Fruit fly (Drosophila melanogaster): ENCODE data around the gene CG32204.

CG32204 gene

DNA sequence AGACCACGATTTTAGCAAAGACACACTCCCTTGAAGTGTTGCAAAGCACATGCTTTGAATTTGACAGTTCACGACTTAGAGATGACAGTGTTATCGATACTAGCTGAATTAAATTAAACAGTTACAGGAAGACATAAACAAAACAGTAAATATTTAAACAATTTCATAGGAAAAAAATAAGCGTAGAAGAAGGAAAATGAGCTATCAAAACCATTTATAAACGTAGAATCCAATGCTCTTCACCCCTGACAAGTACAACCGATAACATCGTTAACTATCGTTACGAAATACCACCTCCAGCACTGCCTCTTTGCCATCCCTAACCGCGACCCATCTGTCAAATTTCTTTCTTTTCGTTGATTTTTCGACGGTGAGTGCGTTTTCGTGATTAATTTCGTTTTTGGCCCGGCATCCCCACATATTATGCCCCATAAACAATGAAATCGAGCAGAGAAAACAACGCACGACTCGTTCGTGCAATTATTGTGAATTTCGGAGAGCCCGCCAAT is 47.0 kb downstream of the CG32204 start, which contains the start of gene RpL26:
Gene RpL26, plus strand, starts transcription at position 106 of the 509 bp plus-strand sequence.
- TF ChIP-seq usp (GFP tag; optimal IDR thresholded peaks at IDR 0.05) (no peak), Dll (optimal IDR thresholded peaks at IDR 0.05) (no peak), psq (optimal IDR thresholded peaks at IDR 0.05) (no peak), pan (optimal IDR thresholded peaks at IDR 0.05) (no peak), CG8478 (optimal IDR thresholded peaks at IDR 0.05) (no peak), EcR (GFP tag; optimal IDR thresholded peaks at IDR 0.05) (no peak)

DNA sequence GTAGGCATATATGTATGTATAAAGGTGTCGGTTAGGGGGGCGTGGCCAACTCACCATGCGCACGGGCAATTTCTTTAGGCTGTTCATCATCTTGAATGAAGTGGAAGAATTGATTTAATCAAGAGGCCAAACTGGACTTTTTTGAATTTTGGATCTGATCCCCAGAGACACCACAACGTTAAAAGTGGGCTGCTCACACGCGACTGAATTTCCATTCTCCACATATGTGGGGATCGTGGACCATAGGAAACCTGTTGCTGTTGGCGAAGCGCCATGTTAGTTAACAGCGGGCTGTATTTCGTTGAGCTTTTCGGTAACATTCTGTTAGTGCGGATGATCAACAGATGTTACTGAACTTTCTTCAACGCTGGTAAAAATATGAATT is 47.8 kb downstream of the CG32204 start, which contains the start of gene CG3902:
Gene CG3902, minus strand, starts transcription at position 208 of the 385 bp plus-strand sequence.
- TF ChIP-seq psq (optimal IDR thresholded peaks at IDR 0.05) = no peak
- no peak for TF ChIP-seq CG8478 (optimal IDR thresholded peaks at IDR 0.05)
- TF ChIP-seq Dll (optimal IDR thresholded peaks at IDR 0.05) = no peak
- TF ChIP-seq pan (optimal IDR thresholded peaks at IDR 0.05) = no peak
- TF ChIP-seq usp (GFP tag; optimal IDR thresholded peaks at IDR 0.05) = no peak
- no peak for TF ChIP-seq EcR (GFP tag; optimal IDR thresholded peaks at IDR 0.05)

- TF ChIP-seq CG8478 (optimal IDR thresholded peaks at IDR 0.05) (no peak), Dll (optimal IDR thresholded peaks at IDR 0.05) (no peak), pan (optimal IDR thresholded peaks at IDR 0.05) (no peak)
Measured at dm6 chr3L:18897459-18898085, 48.3 kb downstream of the CG32204 start.

dm6 chr3L:18896297-18896863 is 49.5 kb downstream of the CG32204 start:
- TF ChIP-seq usp (GFP tag; optimal IDR thresholded peaks at IDR 0.05) (no peak), Dll (optimal IDR thresholded peaks at IDR 0.05) (no peak), pan (optimal IDR thresholded peaks at IDR 0.05) (no peak), CG8478 (optimal IDR thresholded peaks at IDR 0.05) (no peak), EcR (GFP tag; optimal IDR thresholded peaks at IDR 0.05) (no peak), psq (optimal IDR thresholded peaks at IDR 0.05) (no peak)

- no peak for TF ChIP-seq Dll (optimal IDR thresholded peaks at IDR 0.05)
- TF ChIP-seq psq (optimal IDR thresholded peaks at IDR 0.05) = no peak
- no peak for TF ChIP-seq EcR (GFP tag; optimal IDR thresholded peaks at IDR 0.05)
- no peak for TF ChIP-seq usp (GFP tag; optimal IDR thresholded peaks at IDR 0.05)
- no peak for TF ChIP-seq CG8478 (optimal IDR thresholded peaks at IDR 0.05)
- TF ChIP-seq pan (optimal IDR thresholded peaks at IDR 0.05) = no peak
Measured at dm6 chr3L:18895079-18895478, 50.8 kb downstream of the CG32204 start.

dm6 chr3L:18891986-18892385 is 53.9 kb downstream of the CG32204 start, which contains the start of gene NijB:
Gene NijB, plus strand, starts transcription at chr3L:18892383.
- no peak for TF ChIP-seq psq (optimal IDR thresholded peaks at IDR 0.05)
- no peak for TF ChIP-seq Dll (optimal IDR thresholded peaks at IDR 0.05)
- no peak for TF ChIP-seq CG8478 (optimal IDR thresholded peaks at IDR 0.05)
- TF ChIP-seq pan (optimal IDR thresholded peaks at IDR 0.05) = no peak
- TF ChIP-seq EcR (GFP tag; optimal IDR thresholded peaks at IDR 0.05) = no peak
- no peak for TF ChIP-seq usp (GFP tag; optimal IDR thresholded peaks at IDR 0.05)

DNA sequence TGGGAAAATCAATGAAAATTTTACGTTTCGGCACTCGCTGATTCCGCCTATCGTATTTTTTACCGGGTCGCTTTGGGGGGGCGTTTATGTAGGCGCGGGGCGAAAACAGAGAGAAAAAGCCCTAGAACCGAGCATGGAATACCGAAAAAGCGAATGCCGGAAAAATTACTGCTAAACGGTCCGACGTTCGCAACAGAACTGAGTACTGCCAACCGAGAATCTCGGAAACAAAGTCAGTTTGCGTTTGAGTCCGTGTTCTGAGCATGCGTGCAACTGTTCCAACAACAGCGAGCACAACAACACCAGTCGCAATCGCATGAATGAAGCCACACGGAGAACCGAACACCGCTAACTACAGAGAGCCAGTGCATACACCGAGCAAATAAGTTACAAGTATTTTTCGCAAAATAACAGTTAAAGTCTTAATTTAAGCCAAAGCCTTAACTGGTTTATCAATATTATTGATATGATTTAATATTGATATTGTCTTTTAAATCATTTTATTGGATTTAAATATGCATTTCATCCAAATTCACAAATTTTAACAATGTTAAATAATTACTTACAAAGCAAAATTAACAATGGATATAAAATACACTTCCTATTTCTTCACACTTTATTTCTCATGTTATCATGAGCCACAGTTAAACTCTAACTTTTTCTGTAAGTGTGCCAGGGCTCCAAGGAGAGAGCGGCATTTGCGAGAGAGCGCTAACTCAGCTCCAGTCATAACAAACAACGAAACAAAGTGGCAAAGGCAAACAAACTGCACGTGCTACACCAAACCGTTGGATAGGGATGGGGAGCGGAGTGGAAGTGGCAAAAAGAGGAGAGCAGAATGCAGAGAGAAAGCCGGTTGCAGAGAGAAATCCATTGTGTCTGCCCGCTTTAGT is 55.3 kb downstream of the CG32204 start, which contains the start of gene CG3961:
Gene CG3961, minus strand, starts transcription at position 201 of the 893 bp plus-strand sequence.
- no peak for TF ChIP-seq Dll (optimal IDR thresholded peaks at IDR 0.05)
- TF ChIP-seq CG8478 (optimal IDR thresholded peaks at IDR 0.05) = no peak
- no peak for TF ChIP-seq psq (optimal IDR thresholded peaks at IDR 0.05)
- TF ChIP-seq usp (GFP tag; optimal IDR thresholded peaks at IDR 0.05) = no peak
- no peak for TF ChIP-seq pan (optimal IDR thresholded peaks at IDR 0.05)
- TF ChIP-seq EcR (GFP tag; optimal IDR thresholded peaks at IDR 0.05) = no peak

- TF ChIP-seq psq (optimal IDR thresholded peaks at IDR 0.05) (no peak), EcR (GFP tag; optimal IDR thresholded peaks at IDR 0.05) (no peak), usp (GFP tag; optimal IDR thresholded peaks at IDR 0.05) (no peak), Dll (optimal IDR thresholded peaks at IDR 0.05) (no peak), pan (optimal IDR thresholded peaks at IDR 0.05) (no peak), CG8478 (optimal IDR thresholded peaks at IDR 0.05) (no peak)
Measured at dm6 chr3L:18889222-18889866, 56.5 kb downstream of the CG32204 start.

dm6 chr3L:18881613-18882012 is 64.2 kb downstream of the CG32204 start:
- no peak for TF ChIP-seq CG8478 (optimal IDR thresholded peaks at IDR 0.05)
- TF ChIP-seq usp (GFP tag; optimal IDR thresholded peaks at IDR 0.05) = no peak
- no peak for TF ChIP-seq psq (optimal IDR thresholded peaks at IDR 0.05)
- TF ChIP-seq pan (optimal IDR thresholded peaks at IDR 0.05) = no peak
- TF ChIP-seq EcR (GFP tag; optimal IDR thresholded peaks at IDR 0.05) = no peak
- TF ChIP-seq Dll (optimal IDR thresholded peaks at IDR 0.05) = no peak

- TF ChIP-seq Dll (optimal IDR thresholded peaks at IDR 0.05) (no peak), CG8478 (optimal IDR thresholded peaks at IDR 0.05) (no peak), usp (GFP tag; optimal IDR thresholded peaks at IDR 0.05) (no peak), EcR (GFP tag; optimal IDR thresholded peaks at IDR 0.05) (no peak), psq (optimal IDR thresholded peaks at IDR 0.05) (no peak), pan (optimal IDR thresholded peaks at IDR 0.05) (no peak)
Measured at dm6 chr3L:18872440-18872839, 73.4 kb downstream of the CG32204 start, which contains the start of the genes Rad9 and Uggt. Gene Rad9, minus strand, starts transcription at chr3L:18872553. Gene Uggt, plus strand, starts transcription at chr3L:18872747.

All from whole organism.